Worm (Caenorhabditis elegans) whole organism, L4 larva: Measurements from ENCODE around the gene F54H12.10.

Source experiments
- D1046.2 ChIP-seq: fragments of 200-800 bp; sonication (Bioruptor generic); IDR thresholded peaks from 2 replicates; pipeline ENCODE4 v1.3.6; 2022; ENCODE audit warnings: missing genetic modification characterization, missing compliant biosample characterization
- F44E2.7 ChIP-seq: fragments of 200-800 bp; sonication (Bioruptor generic); IDR thresholded peaks from 2 replicates; pipeline ENCODE4 v2.1.2; 2022; ENCODE audit warnings: missing genetic modification characterization, missing compliant biosample characterization
- T26A8.4 ChIP-seq: fragments of 200-800 bp; sonication (Bioruptor generic); IDR thresholded peaks from 2 replicates; pipeline ENCODE4 v1.3.6; 2022; ENCODE audit warnings: missing genetic modification characterization, missing compliant biosample characterization
- Y105C5A.15 ChIP-seq: fragments of 200-800 bp; sonication (Bioruptor generic); IDR thresholded peaks from 2 replicates; pipeline ENCODE4 v1.3.6; 2022; ENCODE audit warnings: missing genetic modification characterization, missing compliant biosample characterization
- ZK546.5 ChIP-seq, 2 experiments: sonication (generic microtip); optimal IDR thresholded peaks; 2 replicates each; lab custom pipeline; 2017; ENCODE audit warnings: missing biosample characterization in 2 of 2, missing genetic modification characterization in 2 of 2
- aha-1 ChIP-seq: fragments of 150-350 bp; peaks from one replicate; lab custom pipeline; 2014; ENCODE audit warnings: missing biosample characterization, missing genetic modification characterization
- aly-2 ChIP-seq: sonication (generic microtip); optimal IDR thresholded peaks from 2 replicates; lab custom pipeline; 2018; ENCODE audit warnings: missing biosample characterization, missing genetic modification characterization
- ceh-20 ChIP-seq: fragments of 200-800 bp; sonication (Bioruptor generic); IDR thresholded peaks from 2 replicates; pipeline ENCODE4 v1.3.6; 2022; ENCODE audit warnings: missing genetic modification reagents, missing genetic modification characterization, missing compliant biosample characterization
- ceh-32 ChIP-seq: sonication (generic microtip); optimal IDR thresholded peaks from 2 replicates; lab custom pipeline; 2016; ENCODE audit warnings: mild to moderate bottlenecking, missing genetic modification characterization, missing compliant biosample characterization; ENCODE audit not compliant: poor library complexity
- ceh-44 ChIP-seq: fragments of 200-800 bp; sonication (Bioruptor generic); IDR thresholded peaks from 2 replicates; pipeline ENCODE4 v1.3.6; 2022; ENCODE audit warnings: missing genetic modification reagents, missing genetic modification characterization, missing compliant biosample characterization
- ceh-62 ChIP-seq: sonication (generic microtip); optimal IDR thresholded peaks from 2 replicates; lab custom pipeline; 2017; ENCODE audit warnings: missing biosample characterization, missing genetic modification characterization
- ceh-82 ChIP-seq: sonication (generic microtip); optimal IDR thresholded peaks from 2 replicates; lab custom pipeline; 2017; ENCODE audit warnings: missing biosample characterization, missing genetic modification characterization
- ces-1 ChIP-seq: fragments of 150-350 bp; sonication (generic microtip); optimal IDR thresholded peaks from 4 replicates; lab custom pipeline; 2014; ENCODE audit warnings: missing biosample characterization, missing genetic modification reagents, missing genetic modification characterization
- daf-16 ChIP-seq, 3 experiments: sonication (generic microtip); optimal IDR thresholded peaks; 2 replicates each; lab custom pipeline; 2016 to 2017; ENCODE audit warnings: missing genetic modification characterization in 3 of 3, missing genetic modification reagents in 3 of 3, mild to moderate bottlenecking in 2 of 3, missing compliant biosample characterization in 2 of 3, missing biosample characterization in 1 of 3, moderate library complexity in 1 of 3
- dpl-1 ChIP-seq: fragments of 150-350 bp; optimal IDR thresholded peaks from 2 replicates; lab custom pipeline; 2014; ENCODE audit warnings: missing biosample characterization, missing genetic modification reagents, missing genetic modification characterization
- dve-1 ChIP-seq: sonication (generic microtip); optimal IDR thresholded peaks from 2 replicates; lab custom pipeline; 2017; ENCODE audit warnings: antibody characterized with exemption, mild to moderate bottlenecking, missing genetic modification characterization, missing compliant biosample characterization; ENCODE audit not compliant: insufficient read depth
- egl-43 ChIP-seq: fragments of 200-800 bp; sonication (Bioruptor generic); IDR thresholded peaks from 2 replicates; pipeline ENCODE4 v1.3.6; 2022; ENCODE audit warnings: missing genetic modification reagents, missing genetic modification characterization, missing compliant biosample characterization
- fkh-10 ChIP-seq: fragments of 150-350 bp; optimal IDR thresholded peaks from 2 replicates; lab custom pipeline; 2014; ENCODE audit warnings: missing biosample characterization, missing genetic modification reagents, missing genetic modification characterization
- fos-1 ChIP-seq: fragments of 150-350 bp; optimal IDR thresholded peaks from 2 replicates; lab custom pipeline; 2014; ENCODE audit warnings: missing biosample characterization, missing genetic modification characterization
- hif-1 ChIP-seq, 2 experiments: sonication (generic microtip); optimal IDR thresholded peaks; 2 replicates each; lab custom pipeline; 2016 to 2017; ENCODE audit warnings: missing compliant biosample characterization in 2 of 2, missing genetic modification characterization in 2 of 2, missing genetic modification reagents in 2 of 2, missing genotype in 2 of 2, mild to moderate bottlenecking in 1 of 2
- hlh-30 ChIP-seq: sonication (generic microtip); optimal IDR thresholded peaks from 2 replicates; lab custom pipeline; 2017; ENCODE audit warnings: antibody characterized with exemption, mild to moderate bottlenecking, missing genetic modification characterization, missing compliant biosample characterization; ENCODE audit not compliant: insufficient read depth
- jun-1 ChIP-seq: fragments of 150-350 bp; optimal IDR thresholded peaks from 2 replicates; lab custom pipeline; 2014; ENCODE audit warnings: missing biosample characterization, missing genetic modification reagents, missing genetic modification characterization
- lin-15B ChIP-seq: fragments of 150-350 bp; sonication (generic microtip); optimal IDR thresholded peaks from 3 replicates; lab custom pipeline; 2014; ENCODE audit warnings: missing biosample characterization, missing genetic modification characterization
- lin-38 ChIP-seq: fragments of 200-800 bp; sonication (Bioruptor generic); IDR thresholded peaks from 2 replicates; pipeline ENCODE4 v1.3.6; 2022; ENCODE audit warnings: missing genetic modification reagents, missing genetic modification characterization, missing compliant biosample characterization
- lsy-2 ChIP-seq, 2 experiments: fragments of 150-350 bp in 1 of 2; sonication (generic microtip) in 1 of 2; optimal IDR thresholded peaks; 2 replicates each; lab custom pipeline; 2014 to 2017; ENCODE audit warnings: missing biosample characterization in 2 of 2, missing genetic modification characterization in 2 of 2
- madf-5 ChIP-seq, 2 experiments: fragments of 200-800 bp; sonication (Bioruptor generic); IDR thresholded peaks; 2 replicates each; pipeline ENCODE4 v1.3.6; 2022; ENCODE audit warnings: missing compliant biosample characterization in 2 of 2, missing genetic modification characterization in 2 of 2
- madf-9 ChIP-seq: fragments of 200-800 bp; sonication (Bioruptor generic); conservative IDR thresholded peaks from 2 replicates; pipeline ENCODE4 v1.3.6; 2022; ENCODE audit warnings: missing genetic modification reagents, missing genetic modification characterization, missing compliant biosample characterization
- nhr-111 ChIP-seq: fragments of 200-800 bp; sonication (Bioruptor generic); optimal IDR thresholded peaks from 2 replicates; lab custom pipeline; 2018; ENCODE audit warnings: mild to moderate bottlenecking, missing genetic modification characterization, missing compliant biosample characterization
- nhr-25 ChIP-seq: sonication (generic microtip); optimal IDR thresholded peaks from 2 replicates; lab custom pipeline; 2017; ENCODE audit warnings: missing genetic modification characterization, mild to moderate bottlenecking, missing compliant biosample characterization, antibody characterized with exemption, moderate library complexity, borderline replicate concordance; ENCODE audit not compliant: insufficient read depth
- nhr-28 ChIP-seq: fragments of 150-350 bp; optimal IDR thresholded peaks from 2 replicates; lab custom pipeline; 2014; ENCODE audit warnings: missing biosample characterization, missing genetic modification characterization
- nhr-48 ChIP-seq: sonication (generic microtip); optimal IDR thresholded peaks from 2 replicates; lab custom pipeline; 2016; ENCODE audit warnings: mild to moderate bottlenecking, missing genetic modification characterization, missing compliant biosample characterization
- pha-4 ChIP-seq, 2 experiments: fragments of 150-350 bp in 1 of 2; fragments of 200-800 bp in 1 of 2; sonication (Bioruptor generic) in 1 of 2; IDR thresholded peaks in 1 of 2; optimal IDR thresholded peaks in 1 of 2; 2 replicates each; pipeline versions ENCODE4 v1.3.6 to Lab custom; 2014 to 2022; ENCODE audit warnings: missing genetic modification characterization in 2 of 2, missing genetic modification reagents in 2 of 2, missing biosample characterization in 1 of 2, missing compliant biosample characterization in 1 of 2
- php-3 ChIP-seq: fragments of 200-800 bp; sonication (Bioruptor generic); IDR thresholded peaks from 2 replicates; pipeline ENCODE4 v1.3.6; 2022; ENCODE audit warnings: missing genetic modification reagents, missing genetic modification characterization, missing compliant biosample characterization
- rbr-2 ChIP-seq: sonication (generic microtip); optimal IDR thresholded peaks from 2 replicates; lab custom pipeline; 2016; ENCODE audit warnings: missing genotype, missing genetic modification characterization, missing compliant biosample characterization
- sdz-12 ChIP-seq: fragments of 200-800 bp; sonication (Bioruptor generic); optimal IDR thresholded peaks from 2 replicates; lab custom pipeline; 2018; ENCODE audit warnings: mild to moderate bottlenecking, missing genetic modification characterization, missing compliant biosample characterization
- set-16 ChIP-seq: fragments of 200-800 bp; sonication (Bioruptor generic); IDR thresholded peaks from 2 replicates; pipeline ENCODE4 v1.3.6; 2022; ENCODE audit warnings: missing genetic modification reagents, missing genetic modification characterization, missing compliant biosample characterization
- snpc-1.2 ChIP-seq: fragments of 200-800 bp; sonication (Bioruptor generic); IDR thresholded peaks from 2 replicates; pipeline ENCODE4 v1.3.6; 2022; ENCODE audit warnings: missing genetic modification reagents, missing genetic modification characterization, missing compliant biosample characterization
- spr-3 ChIP-seq: fragments of 200-800 bp; sonication (Bioruptor generic); optimal IDR thresholded peaks from 2 replicates; lab custom pipeline; 2018; ENCODE audit warnings: mild to moderate bottlenecking, missing genetic modification characterization, missing compliant biosample characterization
- unc-39 ChIP-seq: sonication (generic microtip); optimal IDR thresholded peaks from 2 replicates; lab custom pipeline; 2017; ENCODE audit warnings: missing biosample characterization, missing genetic modification characterization
- unc-62 ChIP-seq, 3 experiments: fragments of 150-350 bp in 1 of 3; sonication (generic microtip); optimal IDR thresholded peaks in 2 of 3; peaks in 1 of 3; 1 replicate in 1 of 3; 2 replicates in 2 of 3; lab custom pipeline; 2014 to 2017; ENCODE audit warnings: missing biosample characterization in 3 of 3, missing genetic modification characterization in 3 of 3, missing genetic modification reagents in 3 of 3, missing genotype in 1 of 3
- vab-7 ChIP-seq: fragments of 200-800 bp; sonication (Bioruptor generic); IDR thresholded peaks from 2 replicates; pipeline ENCODE4 v1.3.6; 2022; ENCODE audit warnings: missing genetic modification reagents, missing genetic modification characterization, missing compliant biosample characterization
- zag-1 ChIP-seq: fragments of 150-350 bp; optimal IDR thresholded peaks from 2 replicates; lab custom pipeline; 2014; ENCODE audit warnings: missing biosample characterization, missing genetic modification characterization
- zip-11 ChIP-seq: fragments of 200-800 bp; sonication (Bioruptor generic); IDR thresholded peaks from 2 replicates; pipeline ENCODE4 v1.3.6; 2022; ENCODE audit warnings: missing genetic modification characterization, missing compliant biosample characterization
- ztf-11 ChIP-seq: fragments of 150-350 bp; optimal IDR thresholded peaks from 2 replicates; lab custom pipeline; 2014; ENCODE audit warnings: missing biosample characterization, missing genetic modification characterization
- ztf-7 ChIP-seq: fragments of 150-350 bp; optimal IDR thresholded peaks from 2 replicates; lab custom pipeline; 2014; ENCODE audit warnings: missing biosample characterization, missing genetic modification characterization

Gene F54H12.10

ce11 chrIII:7981938-7982337, 23.2 kb upstream of the F54H12.10 start:
- TF ChIP-seq lin-15B (tag; lab: Kevin White, UChicago) (no peak), sdz-12 (GFP tag; lab: Kevin White, UChicago) (no peak), set-16 (GFP tag; lab: Robert Waterston, UW) (peak; percentile 64), pha-4 (GFP tag; IDR thresholded peaks at IDR 0.05; lab: Robert Waterston, UW) (no peak), pha-4 (tag; optimal IDR thresholded peaks at IDR 0.05; lab: Kevin White, UChicago) (no peak), hif-1 (tag; optimal IDR thresholded peaks at IDR 0.05; lab: Kevin White, UChicago) (no peak), ces-1 (GFP tag; lab: Kevin White, UChicago) (no peak), ZK546.5 (tag; optimal IDR thresholded peaks at IDR 0.05; lab: Kevin White, UChicago) (no peak), ceh-62 (tag; lab: Kevin White, UChicago) (no peak), dpl-1 (GFP tag; lab: Kevin White, UChicago) (no peak), zip-11 (GFP tag; lab: Robert Waterston, UW) (no peak), fkh-10 (no peak), lin-38 (no peak), lsy-2 (tag; optimal IDR thresholded peaks at IDR 0.05; lab: Kevin White, UChicago) (no peak), F44E2.7 (no peak), ztf-7 (tag; lab: Kevin White, UChicago) (no peak), nhr-48 (no peak), snpc-1.2 (GFP tag; lab: Robert Waterston, UW) (0 out of 2 replicates have a peak, but pooled peaks have one; percentile 8), ztf-11 (tag; lab: Kevin White, UChicago) (no peak), aha-1 (peak; percentile 11), zag-1 (no peak), Y105C5A.15 (no peak), ceh-44 (GFP tag; lab: Robert Waterston, UW) (no peak), jun-1 (tag; lab: Kevin White, UChicago) (no peak), hlh-30 (tag; lab: Kevin White, UChicago) (no peak), T26A8.4 (GFP tag; lab: Robert Waterston, UW) (no peak), D1046.2 (GFP tag; lab: Robert Waterston, UW) (peak; percentile 57; the same call in 1 of the 2 replicates), spr-3 (GFP tag; lab: Kevin White, UChicago) (no peak), nhr-25 (no peak), ceh-82 (no peak), vab-7 (GFP tag; lab: Robert Waterston, UW) (no peak)

ce11 chrIII:7981233-7981632, 22.5 kb upstream of the F54H12.10 start:
- no peak for TF ChIP-seq madf-5 (GFP tag; IDR thresholded peaks at IDR 0.05; lab: Robert Waterston, UW)
- TF ChIP-seq set-16 (GFP tag; lab: Robert Waterston, UW) = peak; percentile 66

DNA sequence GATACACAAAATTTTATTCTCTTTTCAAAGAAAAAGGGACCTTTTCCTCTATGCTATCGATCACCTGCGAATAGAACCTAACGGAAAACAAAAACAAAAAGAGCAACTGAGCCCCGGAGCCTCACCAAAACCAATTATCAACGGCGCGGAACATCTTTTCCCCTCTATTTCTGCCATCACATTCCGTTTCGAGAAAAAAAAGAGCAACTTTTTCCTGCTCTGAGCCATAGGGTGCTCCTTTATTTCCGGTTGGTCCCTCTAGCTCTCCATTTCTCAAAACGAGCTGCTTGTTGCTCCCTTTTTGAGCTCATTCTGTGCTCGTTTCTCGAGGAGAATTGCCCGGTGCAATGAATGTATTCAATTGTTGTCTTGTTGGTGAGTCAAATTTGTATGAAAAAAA, 20.9 kb upstream of the F54H12.10 start, which contains the start of gene clp-1:
Gene clp-1 (plus strand): TSS at position 301 of the 400 bp plus-strand sequence.
- no peak for TF ChIP-seq ceh-20 (GFP tag; lab: Robert Waterston, UW)
- 0 out of 2 replicates have a peak, but pooled peaks have one; percentile 16 for TF ChIP-seq egl-43
- no peak for TF ChIP-seq unc-62 (GFP tag; optimal IDR thresholded peaks at IDR 0.05 in 1 of 2; lab: Kevin White, UChicago)
- TF ChIP-seq unc-62 (tag; optimal IDR thresholded peaks at IDR 0.05; lab: Kevin White, UChicago) = no peak

DNA sequence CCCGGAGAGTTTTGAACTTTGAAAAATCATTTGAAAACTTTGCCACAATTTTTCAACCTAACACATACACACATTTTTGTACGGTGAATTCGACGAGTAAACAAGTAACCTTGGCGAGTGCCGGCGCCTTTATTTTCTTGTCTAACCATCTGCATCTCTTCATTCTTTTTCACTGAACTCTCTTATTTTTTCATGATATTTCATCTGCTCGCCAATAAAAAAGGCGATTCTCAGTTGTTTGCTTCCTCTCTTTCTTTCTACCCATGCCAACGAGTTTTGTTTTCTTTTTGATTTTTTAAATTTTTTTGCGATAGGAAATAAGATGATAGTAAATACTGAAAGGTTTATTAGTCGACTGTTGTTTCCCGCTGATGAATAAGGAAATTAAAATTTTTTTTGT, 20.0 kb upstream of the F54H12.10 start:
- no peak for TF ChIP-seq rbr-2 (tag; lab: Kevin White, UChicago)
- peak in 1 of 2 experiments; percentile 23 for TF ChIP-seq daf-16 (GFP tag; optimal IDR thresholded peaks at IDR 0.05; lab: Kevin White, UChicago)
- peak; percentile 92 for TF ChIP-seq daf-16 (tag; optimal IDR thresholded peaks at IDR 0.05; lab: Kevin White, UChicago)
- no peak for TF ChIP-seq unc-39 (tag; lab: Kevin White, UChicago)
- no peak for TF ChIP-seq unc-62 (GFP tag; optimal IDR thresholded peaks at IDR 0.05 in 1 of 2; lab: Kevin White, UChicago)
- no peak for TF ChIP-seq unc-62 (tag; optimal IDR thresholded peaks at IDR 0.05; lab: Kevin White, UChicago)
- no peak for TF ChIP-seq madf-9 (GFP tag; lab: Robert Waterston, UW)
- TF ChIP-seq nhr-111 (GFP tag; lab: Kevin White, UChicago) = no peak
- peak; percentile 62 for TF ChIP-seq dve-1 (tag; lab: Kevin White, UChicago)
- no peak for TF ChIP-seq zag-1
- no peak for TF ChIP-seq F44E2.7
- TF ChIP-seq ceh-32 (tag; lab: Kevin White, UChicago) = no peak
- no peak for TF ChIP-seq aly-2
- no peak for TF ChIP-seq fos-1 (tag; lab: Kevin White, UChicago)
- no peak for TF ChIP-seq nhr-25
- peak; percentile 51; the same call in 1 of the 2 replicates for TF ChIP-seq php-3 (GFP tag; lab: Robert Waterston, UW)
- peak; percentile 44 for TF ChIP-seq nhr-28 (tag; lab: Kevin White, UChicago)
